Worm (Caenorhabditis elegans) whole organism, L3 larva: ENCODE data around the gene T22F3.2.

ENCODE experiments used
- eor-1 ChIP-seq, 2 experiments: fragments of 150-350 bp; optimal IDR thresholded peaks; 2 replicates each; lab custom pipeline; 2014 to 2018; ENCODE audit warnings: missing biosample characterization in 2 of 2, missing genetic modification characterization in 2 of 2
- jun-1 ChIP-seq: fragments of 150-350 bp; optimal IDR thresholded peaks from 2 replicates; lab custom pipeline; 2014; ENCODE audit warnings: missing biosample characterization, missing genetic modification reagents, missing genetic modification characterization
- lin-15B ChIP-seq: fragments of 150-350 bp; optimal IDR thresholded peaks from 2 replicates; lab custom pipeline; 2014; ENCODE audit warnings: missing biosample characterization, missing genetic modification characterization
- lin-39 ChIP-seq: fragments of 150-350 bp; optimal IDR thresholded peaks from 2 replicates; lab custom pipeline; 2018; ENCODE audit warnings: missing biosample characterization, missing genetic modification reagents, missing genetic modification characterization
- mdl-1 ChIP-seq: fragments of 150-350 bp; optimal IDR thresholded peaks from 2 replicates; lab custom pipeline; 2014; ENCODE audit warnings: missing biosample characterization, missing genetic modification characterization
- nfya-1 ChIP-seq: sonication (generic microtip); optimal IDR thresholded peaks from 2 replicates; lab custom pipeline; 2017; ENCODE audit warnings: missing genetic modification characterization, mild to moderate bottlenecking, missing compliant biosample characterization, antibody characterized with exemption, moderate library complexity; ENCODE audit not compliant: insufficient read depth
- nhr-76 ChIP-seq: fragments of 150-350 bp; sonication (generic microtip); optimal IDR thresholded peaks from 5 replicates; lab custom pipeline; 2014; ENCODE audit warnings: missing biosample characterization, missing genetic modification characterization
- snpc-4 ChIP-seq: fragments of 150-350 bp; optimal IDR thresholded peaks from 2 replicates; lab custom pipeline; 2014; ENCODE audit warnings: missing biosample characterization, missing genetic modification characterization
- unc-39 ChIP-seq: sonication (generic microtip); optimal IDR thresholded peaks from 4 replicates; lab custom pipeline; 2017; ENCODE audit warnings: missing biosample characterization, missing genetic modification characterization
- unc-62 ChIP-seq: fragments of 150-350 bp; sonication (generic microtip); optimal IDR thresholded peaks from 4 replicates; lab custom pipeline; 2014; ENCODE audit warnings: missing biosample characterization, missing genetic modification reagents, missing genetic modification characterization
- ztf-4 ChIP-seq: fragments of 150-350 bp; optimal IDR thresholded peaks from 2 replicates; lab custom pipeline; 2014; ENCODE audit warnings: missing biosample characterization, missing genetic modification characterization

- TF ChIP-seq eor-1 (tag; optimal IDR thresholded peaks at IDR 0.05; lab: Kevin White, UChicago) (no peak), nfya-1 (tag; lab: Kevin White, UChicago) (peak; percentile 27), unc-39 (tag; lab: Kevin White, UChicago) (no peak), nhr-76 (tag; lab: Kevin White, UChicago) (no peak), lin-39 (no peak), ztf-4 (tag; lab: Kevin White, UChicago) (no peak), jun-1 (peak; percentile 50), mdl-1 (tag; lab: Kevin White, UChicago) (no peak), unc-62 (no peak), lin-15B (tag; lab: Kevin White, UChicago) (no peak), snpc-4 (tag; lab: Kevin White, UChicago) (no peak)
Measured at ce11 chrV:3634293-3635016, 48.0 kb downstream of the T22F3.2 start.
